Worm (Caenorhabditis elegans): ENCODE results near the gene C04C3.9.

DNA sequence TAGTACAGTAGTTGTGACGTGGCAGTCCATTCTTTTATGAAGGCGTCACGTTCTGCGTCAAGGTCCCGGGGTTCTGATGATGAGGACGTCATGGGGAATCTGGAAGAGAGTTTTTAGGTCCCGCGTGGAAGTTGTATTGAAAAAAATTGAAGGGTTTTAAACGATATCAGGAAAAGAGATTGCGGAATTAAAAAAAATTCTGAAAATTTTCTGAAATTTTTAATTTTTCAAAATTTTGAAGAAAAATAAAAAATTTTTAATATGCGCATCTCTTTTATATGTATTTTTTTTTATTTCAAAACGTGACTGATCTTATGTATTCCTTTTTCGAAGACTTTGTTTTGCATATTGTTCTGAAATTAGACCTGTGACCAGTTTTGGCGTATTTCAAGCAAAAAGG is 5.8 kb downstream of the C04C3.9 start, which contains the start of gene C04C3.6:
- TF ChIP-seq mep-1 (tag; optimal IDR thresholded peaks at IDR 0.05) (no peak), pha-4 (tag; optimal IDR thresholded peaks at IDR 0.05) (no peak), drap-1 (GFP tag; optimal IDR thresholded peaks at IDR 0.05) (no peak), lin-13 (tag; optimal IDR thresholded peaks at IDR 0.05) (no peak), ces-1 (GFP tag; optimal IDR thresholded peaks at IDR 0.05) (no peak), unc-39 (tag; optimal IDR thresholded peaks at IDR 0.05) (no peak), ztf-11 (tag; optimal IDR thresholded peaks at IDR 0.05) (no peak), nhr-28 (tag; optimal IDR thresholded peaks at IDR 0.05) (no peak), blmp-1 (tag; optimal IDR thresholded peaks at IDR 0.05) (no peak)
